Fruit fly (Drosophila melanogaster) whole organism, embryonic: Measurements from ENCODE around the gene wapl.

Experiments used
- Asciz ChIP-seq: fragments of 200-800 bp; sonication (Bioruptor generic); optimal IDR thresholded peaks from 2 replicates; lab custom pipeline; 2017; ENCODE audit warnings: missing biosample characterization, mild to moderate bottlenecking, missing genetic modification characterization, missing genetic modification reagents
- Blimp-1 ChIP-seq: fragments of 200-800 bp; sonication (Bioruptor generic); optimal IDR thresholded peaks from 3 replicates; lab custom pipeline; 2018; ENCODE audit warnings: missing biosample characterization, missing genetic modification characterization, mild to moderate bottlenecking, moderate library complexity, missing genetic modification reagents
- CG10366 ChIP-seq: fragments of 200-800 bp; sonication (Bioruptor generic); IDR thresholded peaks from 2 replicates; pipeline ENCODE4 v1.3.6; 2022; ENCODE audit warnings: missing biosample characterization, missing genetic modification characterization
- CG10543 ChIP-seq: fragments of 200-800 bp; sonication (Bioruptor generic); optimal IDR thresholded peaks from 3 replicates; lab custom pipeline; 2017; ENCODE audit warnings: missing biosample characterization, mild to moderate bottlenecking, missing genetic modification characterization, moderate library complexity
- CG10565 ChIP-seq: fragments of 200-800 bp; sonication (Bioruptor generic); optimal IDR thresholded peaks from 3 replicates; lab custom pipeline; 2016; ENCODE audit warnings: missing biosample characterization, mild to moderate bottlenecking, missing genetic modification characterization
- CG11504 ChIP-seq: fragments of 200-800 bp; sonication (Bioruptor generic); optimal IDR thresholded peaks from 3 replicates; lab custom pipeline; 2019; ENCODE audit warnings: missing biosample characterization, mild to moderate bottlenecking, missing genetic modification characterization, moderate library complexity
- CG12659 ChIP-seq: fragments of 200-800 bp; sonication (Bioruptor generic); optimal IDR thresholded peaks from 3 replicates; lab custom pipeline; 2017; ENCODE audit warnings: mild to moderate bottlenecking, missing biosample characterization, missing genetic modification reagents, missing genetic modification characterization
- CG17361 ChIP-seq: fragments of 200-800 bp; sonication (Bioruptor generic); IDR thresholded peaks from 3 replicates; pipeline ENCODE4 v1.3.6; 2022; ENCODE audit warnings: missing biosample characterization, missing genetic modification characterization
- CG17802 ChIP-seq: fragments of 200-800 bp; sonication (Bioruptor generic); optimal IDR thresholded peaks from 2 replicates; lab custom pipeline; 2018; ENCODE audit warnings: missing biosample characterization, mild to moderate bottlenecking, missing genetic modification characterization, moderate library complexity
- CG1792 ChIP-seq: fragments of 200-800 bp; sonication (Bioruptor generic); optimal IDR thresholded peaks from 2 replicates; lab custom pipeline; 2016; ENCODE audit warnings: missing biosample characterization, missing genetic modification characterization
- CG32532 ChIP-seq: fragments of 200-800 bp; sonication (Bioruptor generic); IDR thresholded peaks from 2 replicates; pipeline ENCODE4 v1.3.6; 2022; ENCODE audit warnings: missing biosample characterization, missing genetic modification characterization
- CG6791 ChIP-seq: fragments of 200-800 bp; sonication (Bioruptor generic); IDR thresholded peaks from 3 replicates; pipeline ENCODE4 v1.3.6; 2022; ENCODE audit warnings: missing biosample characterization, missing genetic modification characterization; ENCODE audit not compliant: partially characterized antibody
- CG7357 ChIP-seq: fragments of 200-800 bp; sonication (Bioruptor generic); IDR thresholded peaks from 3 replicates; pipeline ENCODE4 v1.3.6; 2022; ENCODE audit warnings: missing biosample characterization, missing genetic modification characterization
- CG7556 ChIP-seq: fragments of 200-800 bp; sonication (Bioruptor generic); optimal IDR thresholded peaks from 2 replicates; lab custom pipeline; 2017; ENCODE audit warnings: missing biosample characterization, mild to moderate bottlenecking, missing genetic modification characterization
- CG8281 ChIP-seq: fragments of 200-800 bp; sonication (Bioruptor generic); optimal IDR thresholded peaks from 2 replicates; lab custom pipeline; 2018; ENCODE audit warnings: missing biosample characterization, mild to moderate bottlenecking, missing genetic modification characterization, moderate library complexity
- CG8388 ChIP-seq: fragments of 200-800 bp; sonication (Bioruptor generic); optimal IDR thresholded peaks from 2 replicates; lab custom pipeline; 2019; ENCODE audit warnings: missing biosample characterization, mild to moderate bottlenecking, missing genetic modification characterization, moderate library complexity
- CG8924 ChIP-seq: fragments of 200-800 bp; optimal IDR thresholded peaks from 3 replicates; lab custom pipeline; 2019; ENCODE audit warnings: missing biosample characterization, mild to moderate bottlenecking, missing genetic modification characterization, moderate library complexity
- CG9932 ChIP-seq: fragments of 200-800 bp; sonication (Bioruptor generic); IDR thresholded peaks from 2 replicates; pipeline ENCODE4 v1.3.6; 2022; ENCODE audit warnings: missing biosample characterization, missing genetic modification characterization
- Dfd ChIP-seq, 2 experiments: fragments of >200 bp; optimal IDR thresholded peaks; 2 replicates each; lab custom pipeline; 2017; ENCODE audit warnings: missing biosample characterization in 2 of 2, missing genetic modification characterization in 2 of 2
- Dip2 ChIP-seq: fragments of 200-800 bp; sonication (Bioruptor generic); IDR thresholded peaks from 2 replicates; pipeline ENCODE4 v1.3.6; 2022; ENCODE audit warnings: missing biosample characterization, missing genetic modification characterization
- Jarid2 ChIP-seq: fragments of 200-800 bp; sonication (Bioruptor generic); optimal IDR thresholded peaks from 3 replicates; lab custom pipeline; 2017; ENCODE audit warnings: mild to moderate bottlenecking, missing biosample characterization, missing genetic modification reagents, missing genetic modification characterization
- Rx ChIP-seq: fragments of 200-800 bp; sonication (Bioruptor generic); IDR thresholded peaks from 2 replicates; pipeline ENCODE4 v1.3.6; 2022; ENCODE audit warnings: missing biosample characterization, missing genetic modification characterization
- Ssrp ChIP-seq: fragments of 200-800 bp; sonication (Bioruptor generic); optimal IDR thresholded peaks from 2 replicates; lab custom pipeline; 2018; ENCODE audit warnings: missing biosample characterization, mild to moderate bottlenecking, missing genetic modification characterization, moderate library complexity
- Xrp1 ChIP-seq: fragments of 200-800 bp; sonication (Bioruptor generic); IDR thresholded peaks from 2 replicates; pipeline ENCODE4 v1.3.6; 2022; ENCODE audit warnings: missing biosample characterization, missing genetic modification characterization
- ab ChIP-seq: fragments of 200-800 bp; sonication (Bioruptor generic); optimal IDR thresholded peaks from 2 replicates; lab custom pipeline; 2016; ENCODE audit warnings: missing biosample characterization, missing genetic modification characterization
- ap ChIP-seq: fragments of 200-800 bp; sonication (Bioruptor generic); IDR thresholded peaks from 2 replicates; pipeline ENCODE4 v1.3.6; 2022; ENCODE audit warnings: missing biosample characterization, missing genetic modification characterization
- bowl ChIP-seq: fragments of 200-800 bp; sonication (Bioruptor generic); IDR thresholded peaks from 2 replicates; pipeline ENCODE4 v1.3.6; 2022; ENCODE audit warnings: missing biosample characterization, missing genetic modification characterization
- br ChIP-seq: fragments of >200 bp; optimal IDR thresholded peaks from 2 replicates; lab custom pipeline; 2017
- btn ChIP-seq: fragments of 200-800 bp; sonication (Bioruptor generic); optimal IDR thresholded peaks from 2 replicates; lab custom pipeline; 2016; ENCODE audit warnings: missing biosample characterization, missing genetic modification characterization
- cad ChIP-seq: fragments of >200 bp; optimal IDR thresholded peaks from 2 replicates; lab custom pipeline; 2017; ENCODE audit warnings: missing biosample characterization, missing genetic modification characterization
- crc ChIP-seq: fragments of 200-800 bp; sonication (Bioruptor generic); optimal IDR thresholded peaks from 2 replicates; lab custom pipeline; 2016; ENCODE audit warnings: missing biosample characterization, missing genetic modification characterization
- crol ChIP-seq: fragments of 200-800 bp; sonication (Bioruptor generic); IDR thresholded peaks from 2 replicates; pipeline ENCODE4 v1.3.6; 2022; ENCODE audit warnings: missing biosample characterization, missing genetic modification characterization
- danr ChIP-seq: fragments of 200-800 bp; sonication (Bioruptor generic); IDR thresholded peaks from 2 replicates; pipeline ENCODE4 v1.3.6; 2022; ENCODE audit warnings: missing biosample characterization, missing genetic modification characterization
- dm ChIP-seq: fragments of 200-800 bp; sonication (Bioruptor generic); optimal IDR thresholded peaks from 3 replicates; lab custom pipeline; 2016; ENCODE audit warnings: missing biosample characterization, missing genetic modification characterization
- dmrt99B ChIP-seq: fragments of 200-800 bp; sonication (Bioruptor generic); optimal IDR thresholded peaks from 2 replicates; lab custom pipeline; 2018; ENCODE audit warnings: missing biosample characterization, mild to moderate bottlenecking, missing genetic modification characterization, moderate library complexity
- fd64A ChIP-seq: fragments of 200-800 bp; sonication (Bioruptor generic); optimal IDR thresholded peaks from 3 replicates; lab custom pipeline; 2018; ENCODE audit warnings: missing biosample characterization, mild to moderate bottlenecking, missing genetic modification characterization
- grau ChIP-seq: fragments of 200-800 bp; optimal IDR thresholded peaks from 3 replicates; lab custom pipeline; 2019; ENCODE audit warnings: missing biosample characterization, mild to moderate bottlenecking, missing genetic modification characterization, moderate library complexity
- grn ChIP-seq: fragments of 200-800 bp; sonication (Bioruptor generic); optimal IDR thresholded peaks from 3 replicates; lab custom pipeline; 2017; ENCODE audit warnings: missing biosample characterization, missing genetic modification characterization
- ind ChIP-seq: fragments of 200-800 bp; sonication (Bioruptor generic); optimal IDR thresholded peaks from 3 replicates; lab custom pipeline; 2016; ENCODE audit warnings: missing biosample characterization, missing genetic modification characterization
- kay ChIP-seq: fragments of 200-800 bp; sonication (Bioruptor generic); optimal IDR thresholded peaks from 2 replicates; lab custom pipeline; 2016; ENCODE audit warnings: missing biosample characterization, missing genetic modification characterization
- luna ChIP-seq: fragments of 200-800 bp; sonication (Bioruptor generic); optimal IDR thresholded peaks from 2 replicates; lab custom pipeline; 2016; ENCODE audit warnings: missing biosample characterization, missing genetic modification characterization
- oc ChIP-seq: fragments of 200-800 bp; sonication (Bioruptor generic); optimal IDR thresholded peaks from 2 replicates; lab custom pipeline; 2018; ENCODE audit warnings: missing biosample characterization, mild to moderate bottlenecking, missing genetic modification characterization, moderate library complexity
- org-1 ChIP-seq: fragments of 200-800 bp; sonication (Bioruptor generic); optimal IDR thresholded peaks from 2 replicates; lab custom pipeline; 2017; ENCODE audit warnings: missing biosample characterization, missing genetic modification characterization
- phol ChIP-seq: fragments of 200-800 bp; sonication (Bioruptor generic); optimal IDR thresholded peaks from 3 replicates; lab custom pipeline; 2018; ENCODE audit warnings: missing biosample characterization, mild to moderate bottlenecking, missing genetic modification characterization, moderate library complexity
- repo ChIP-seq: fragments of 200-800 bp; sonication (Bioruptor generic); optimal IDR thresholded peaks from 2 replicates; lab custom pipeline; 2016; ENCODE audit warnings: missing biosample characterization, missing genetic modification characterization
- sd ChIP-seq: fragments of 200-800 bp; sonication (Bioruptor generic); optimal IDR thresholded peaks from 3 replicates; lab custom pipeline; 2018; ENCODE audit warnings: missing biosample characterization, mild to moderate bottlenecking, missing genetic modification characterization, moderate library complexity
- sug ChIP-seq: fragments of 200-800 bp; optimal IDR thresholded peaks from 2 replicates; lab custom pipeline; 2019; ENCODE audit warnings: missing biosample characterization, mild to moderate bottlenecking, missing genetic modification characterization, moderate library complexity
- tgo ChIP-seq: fragments of 200-800 bp; sonication (Bioruptor generic); IDR thresholded peaks from 3 replicates; pipeline ENCODE4 v1.3.6; 2022; ENCODE audit warnings: missing biosample characterization, missing genetic modification characterization
- ttk ChIP-seq: fragments of 200-800 bp; sonication (Bioruptor generic); IDR thresholded peaks from 2 replicates; pipeline ENCODE4 v2.1.2; 2022; ENCODE audit warnings: missing biosample characterization, missing genetic modification characterization
- unc-4 ChIP-seq: fragments of 200-800 bp; sonication (Bioruptor generic); IDR thresholded peaks from 2 replicates; pipeline ENCODE4 v1.3.6; 2022; ENCODE audit warnings: missing biosample characterization, missing genetic modification characterization; ENCODE audit not compliant: partially characterized antibody

wapl gene

dm6 chrX:2168485-2169199 is 9.9 kb upstream of the wapl start (continued):
- TF ChIP-seq org-1 (GFP tag; lab: Kevin White, UChicago) (no peak), luna (GFP tag; lab: Kevin White, UChicago) (no peak), CG8281 (no peak), kay (GFP tag; lab: Kevin White, UChicago) (no peak), tgo (GFP tag; lab: Robert Waterston, UW) (no peak), grn (GFP tag; lab: Kevin White, UChicago) (no peak), unc-4 (GFP tag; lab: Robert Waterston, UW) (no peak), CG8924 (no peak), br (lab: Kevin White, UChicago) (no peak), CG9932 (GFP tag; lab: Robert Waterston, UW) (no peak), CG8388 (GFP tag; lab: Kevin White, UChicago) (no peak), sd (tag; lab: Kevin White, UChicago) (peak; percentile 79), CG10543 (GFP tag; lab: Kevin White, UChicago) (peak; percentile 12), CG10565 (GFP tag; lab: Kevin White, UChicago) (no peak), CG1792 (GFP tag; lab: Kevin White, UChicago) (no peak), dm (GFP tag; lab: Kevin White, UChicago) (no peak), bowl (no peak), Jarid2 (GFP tag; lab: Kevin White, UChicago) (no peak), Rx (no peak), CG12659 (no peak), CG6791 (no peak), crol (GFP tag; lab: Robert Waterston, UW) (0 out of 2 replicates have a peak, but pooled peaks have one; percentile 10), CG32532 (GFP tag; lab: Robert Waterston, UW) (no peak), crc (GFP tag; lab: Kevin White, UChicago) (no peak), btn (GFP tag; lab: Kevin White, UChicago) (no peak), fd64A (GFP tag; lab: Kevin White, UChicago) (no peak), ab (GFP tag; lab: Kevin White, UChicago) (no peak)

- TF ChIP-seq dmrt99B (tag; lab: Kevin White, UChicago) = peak; percentile 74
- TF ChIP-seq ap (GFP tag; lab: Robert Waterston, UW) = peak; percentile 38; the same call in 1 of the 2 replicates
- no peak for TF ChIP-seq CG17361 (GFP tag; lab: Robert Waterston, UW)
- peak; percentile 19 for TF ChIP-seq grau (tag; lab: Kevin White, UChicago)
- TF ChIP-seq oc (tag; lab: Kevin White, UChicago) = peak; percentile 37
- TF ChIP-seq cad (GFP tag; lab: Kevin White, UChicago) = no peak
- TF ChIP-seq Dfd (GFP tag; optimal IDR thresholded peaks at IDR 0.05; lab: Kevin White, UChicago) = no peak
- no peak for TF ChIP-seq sug (tag; lab: Kevin White, UChicago)
- peak; percentile 48; the same call in 1 of the 2 replicates for TF ChIP-seq Xrp1 (GFP tag; lab: Robert Waterston, UW)
- peak; percentile 22 for TF ChIP-seq CG1792 (GFP tag; lab: Kevin White, UChicago)
- TF ChIP-seq repo (GFP tag; lab: Kevin White, UChicago) = peak; percentile 0
- TF ChIP-seq Dip2 (GFP tag; lab: Robert Waterston, UW) = no peak
- TF ChIP-seq CG17802 (tag; lab: Kevin White, UChicago) = peak; percentile 53
- peak; percentile 51 for TF ChIP-seq phol (tag; lab: Kevin White, UChicago)
- peak; percentile 35; the same call in 1 of the 2 replicates for TF ChIP-seq ttk (GFP tag; lab: Robert Waterston, UW)
- TF ChIP-seq CG11504 (tag; lab: Kevin White, UChicago) = peak; percentile 59
- TF ChIP-seq CG7556 (GFP tag; lab: Kevin White, UChicago) = peak; percentile 29
- peak; percentile 73 for TF ChIP-seq CG10366 (GFP tag; lab: Robert Waterston, UW)
- TF ChIP-seq Asciz (GFP tag; lab: Kevin White, UChicago) = peak; percentile 44
- 0 out of 2 replicates have a peak, but pooled peaks have one; percentile 10 for TF ChIP-seq danr (GFP tag; lab: Robert Waterston, UW)
- TF ChIP-seq Blimp-1 (GFP tag; lab: Kevin White, UChicago) = peak; percentile 59
- TF ChIP-seq CG7357 = no peak
- TF ChIP-seq org-1 (GFP tag; lab: Kevin White, UChicago) = peak; percentile 27
- TF ChIP-seq Ssrp (tag; lab: Kevin White, UChicago) = peak; percentile 49
- TF ChIP-seq ind (GFP tag; lab: Kevin White, UChicago) = peak; percentile 36
Measured at dm6 chrX:2166129-2166528, 7.3 kb upstream of the wapl start.
